Fruit fly (Drosophila melanogaster): ENCODE results near the gene CG5953.

DNA sequence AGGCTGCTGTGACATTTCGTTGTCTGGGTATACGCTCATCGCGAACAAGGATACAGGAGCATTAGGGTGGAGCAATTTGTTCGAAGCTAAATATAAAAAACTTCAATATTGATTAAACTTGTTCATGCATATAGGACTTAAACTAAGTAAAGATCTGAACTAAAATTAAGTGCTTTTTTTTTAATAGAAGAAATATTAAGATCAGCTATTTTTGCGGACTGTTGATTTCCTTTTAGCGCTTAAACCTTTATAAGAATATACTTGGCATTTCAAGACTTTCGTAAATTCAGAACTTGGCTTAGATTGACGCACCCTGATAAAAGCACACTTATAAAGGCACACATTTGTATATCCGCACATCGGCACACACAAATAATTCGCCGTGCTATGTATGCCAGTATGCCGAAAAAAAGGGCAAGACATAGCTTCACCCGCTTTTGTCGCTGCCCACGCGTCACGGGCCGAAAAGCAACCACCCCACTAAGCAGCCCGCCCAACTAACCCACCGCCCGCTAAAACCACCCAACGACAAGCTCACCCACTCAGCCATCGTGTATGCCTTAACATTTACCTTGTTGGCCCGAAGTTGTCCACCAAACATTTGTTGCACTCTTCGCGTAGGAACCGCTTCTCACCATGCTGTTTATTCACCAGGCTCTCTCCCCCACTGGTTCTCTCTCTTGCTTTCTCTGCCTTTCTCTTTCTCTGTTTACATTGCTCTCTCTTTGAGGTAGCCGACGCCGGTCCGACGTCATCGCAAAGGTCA lies 15.2 kb upstream of the CG5953 start:
- TF ChIP-seq psq (optimal IDR thresholded peaks at IDR 0.05): no peak
- no peak for TF ChIP-seq Dll (optimal IDR thresholded peaks at IDR 0.05)
- TF ChIP-seq CG8478 (optimal IDR thresholded peaks at IDR 0.05): no peak
